Fruit fly (Drosophila melanogaster): ENCODE measurements around the gene Andorra.

The Andorra gene

dm6 chrX:18139950-18140349 lies 39.3 kb downstream of the Andorra start:
- TF ChIP-seq noc (tag; optimal IDR thresholded peaks at IDR 0.05) = no peak

dm6 chrX:18138297-18138696 lies 41.0 kb downstream of the Andorra start, which contains the start of gene CG43229:
Gene CG43229, plus strand, starts transcription at chrX:18138542.
- TF ChIP-seq noc (tag; optimal IDR thresholded peaks at IDR 0.05) = no peak

- TF ChIP-seq noc (tag; optimal IDR thresholded peaks at IDR 0.05) = no peak
Observed at dm6 chrX:18136910-18137849, 42.1 kb downstream of the Andorra start, which contains the start of gene ari-1. Gene ari-1, minus strand, starts transcription at chrX:18137784.

dm6 chrX:18136059-18136458 lies 43.2 kb downstream of the Andorra start:
- no peak for TF ChIP-seq noc (tag; optimal IDR thresholded peaks at IDR 0.05)

dm6 chrX:18130168-18130567 lies 49.1 kb downstream of the Andorra start, which contains the start of gene CG43133:
Gene CG43133, minus strand, starts transcription at chrX:18130178.
- no peak for TF ChIP-seq noc (tag; optimal IDR thresholded peaks at IDR 0.05)

dm6 chrX:18129297-18129696 lies 50.0 kb downstream of the Andorra start:
- TF ChIP-seq noc (tag; optimal IDR thresholded peaks at IDR 0.05) = no peak
